Worm (Caenorhabditis elegans): ENCODE measurements around the gene swsn-6.

swsn-6 gene

ce11 chrIV:5400609-5401008 is 5.8 kb downstream of the swsn-6 start, which contains the start of gene ZK616.1:
Gene ZK616.1 (plus strand): TSS chrIV:5400909.
- TF ChIP-seq ama-1 (optimal IDR thresholded peaks at IDR 0.05) (no peak), dsc-1 (tag; optimal IDR thresholded peaks at IDR 0.05) (no peak), elt-3 (tag; optimal IDR thresholded peaks at IDR 0.05) (no peak), efl-1 (optimal IDR thresholded peaks at IDR 0.05) (no peak), efl-1 (GFP tag; optimal IDR thresholded peaks at IDR 0.05 in 1 of 2) (no peak), nhr-47 (tag; optimal IDR thresholded peaks at IDR 0.05) (no peak), C04F5.9 (tag; optimal IDR thresholded peaks at IDR 0.05) (no peak), grh-1 (GFP tag; IDR thresholded peaks at IDR 0.05) (no peak), lin-39 (tag; optimal IDR thresholded peaks at IDR 0.05) (no peak), ces-1 (GFP tag; optimal IDR thresholded peaks at IDR 0.05) (no peak), tlp-1 (tag; optimal IDR thresholded peaks at IDR 0.05) (no peak), elt-2 (tag; optimal IDR thresholded peaks at IDR 0.05) (no peak), ceh-63 (GFP tag; optimal IDR thresholded peaks at IDR 0.05) (no peak), aha-1 (tag; optimal IDR thresholded peaks at IDR 0.05) (no peak), nhr-85 (tag) (no peak), unc-130 (tag; optimal IDR thresholded peaks at IDR 0.05) (no peak)

DNA sequence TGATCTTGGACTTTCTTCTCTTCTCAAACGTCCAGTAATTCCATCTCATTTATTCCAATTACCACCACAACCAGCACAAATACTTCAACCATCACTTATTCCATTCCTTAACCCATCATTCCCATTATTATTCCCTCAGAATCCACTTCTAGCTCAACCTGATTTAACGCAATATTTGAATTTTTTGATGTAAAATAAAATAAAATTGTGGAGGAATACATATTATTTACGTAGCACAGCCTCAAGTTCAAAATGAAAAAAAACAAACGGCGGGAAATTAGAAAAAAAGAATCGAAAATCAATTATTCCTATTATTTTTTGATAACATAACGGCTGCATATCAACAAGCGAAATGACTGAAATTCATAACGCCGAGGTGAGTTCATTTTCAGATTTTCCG is 10.5 kb downstream of the swsn-6 start, which contains the start of gene ZK616.61:
Gene ZK616.61 (plus strand): TSS at position 301 of the 400 bp plus-strand sequence.
- TF ChIP-seq jun-1 (tag; optimal IDR thresholded peaks at IDR 0.05) (no peak), fkh-4 (tag; optimal IDR thresholded peaks at IDR 0.05; ENCODE audit: borderline replicate concordance) (no peak), ztf-11 (tag; optimal IDR thresholded peaks at IDR 0.05) (no peak), nhr-20 (tag; optimal IDR thresholded peaks at IDR 0.05) (no peak), efl-1 (optimal IDR thresholded peaks at IDR 0.05) (no peak), efl-1 (GFP tag; optimal IDR thresholded peaks at IDR 0.05 in 1 of 2) (no peak), hlh-17 (GFP tag; optimal IDR thresholded peaks at IDR 0.05; ENCODE audit: borderline replicate concordance) (no peak), blmp-1 (tag; optimal IDR thresholded peaks at IDR 0.05) (no peak), nhr-12 (tag; optimal IDR thresholded peaks at IDR 0.05) (no peak), hlh-4 (tag; optimal IDR thresholded peaks at IDR 0.05) (no peak), mep-1 (tag; optimal IDR thresholded peaks at IDR 0.05) (no peak), alr-1 (tag; optimal IDR thresholded peaks at IDR 0.05; ENCODE audit: borderline replicate concordance) (no peak), lin-39 (tag; optimal IDR thresholded peaks at IDR 0.05) (no peak), tlp-1 (tag; optimal IDR thresholded peaks at IDR 0.05) (no peak), ceh-88 (GFP tag; IDR thresholded peaks at IDR 0.05) (no peak)

DNA sequence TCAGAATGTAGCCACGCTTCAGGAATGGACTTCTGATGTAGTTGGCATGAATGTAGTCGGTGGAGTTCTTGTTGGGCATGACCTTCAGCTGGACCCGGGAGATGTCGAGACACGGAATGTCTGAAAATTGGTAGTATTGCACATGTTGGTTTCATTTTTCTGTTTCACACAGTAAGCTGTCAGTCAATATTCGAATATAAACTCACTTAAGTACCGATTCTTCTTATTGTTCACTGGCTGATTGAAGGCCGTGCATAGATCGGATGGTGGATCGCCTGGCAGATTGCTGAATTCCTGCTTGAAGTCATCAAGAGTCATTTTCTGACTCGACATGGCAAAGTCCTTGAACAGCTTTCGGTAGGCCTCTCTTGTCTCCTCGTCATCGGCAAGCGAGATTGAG is 14.3 kb downstream of the swsn-6 start:
- TF ChIP-seq lin-39 (tag; optimal IDR thresholded peaks at IDR 0.05) (no peak), nhr-12 (tag; optimal IDR thresholded peaks at IDR 0.05) (no peak), ces-1 (GFP tag; optimal IDR thresholded peaks at IDR 0.05) (no peak), ceh-90 (tag; optimal IDR thresholded peaks at IDR 0.05) (no peak), nhr-237 (tag; optimal IDR thresholded peaks at IDR 0.05) (no peak), aly-2 (tag; optimal IDR thresholded peaks at IDR 0.05) (no peak), snu-23 (GFP tag; optimal IDR thresholded peaks at IDR 0.05) (no peak), hlh-17 (GFP tag; optimal IDR thresholded peaks at IDR 0.05; ENCODE audit: borderline replicate concordance) (no peak)

- no peak for TF ChIP-seq nhr-71 (tag; optimal IDR thresholded peaks at IDR 0.05)
- TF ChIP-seq ceh-8 (GFP tag; optimal IDR thresholded peaks at IDR 0.05), result no peak
- no peak for TF ChIP-seq pqm-1 (tag; optimal IDR thresholded peaks at IDR 0.05)
- TF ChIP-seq lin-15B (tag; optimal IDR thresholded peaks at IDR 0.05), result no peak
- TF ChIP-seq ceh-63 (GFP tag; optimal IDR thresholded peaks at IDR 0.05), result no peak
- TF ChIP-seq nhr-28 (tag; optimal IDR thresholded peaks at IDR 0.05), result no peak
- no peak for TF ChIP-seq ztf-11 (tag; optimal IDR thresholded peaks at IDR 0.05)
- TF ChIP-seq C34B4.2 (tag; optimal IDR thresholded peaks at IDR 0.05), result no peak
- TF ChIP-seq xbp-1 (tag; optimal IDR thresholded peaks at IDR 0.05), result no peak
- no peak for TF ChIP-seq hlh-4 (tag; optimal IDR thresholded peaks at IDR 0.05)
- no peak for TF ChIP-seq unc-86 (tag; optimal IDR thresholded peaks at IDR 0.05)
- TF ChIP-seq aly-2 (tag; optimal IDR thresholded peaks at IDR 0.05), result no peak
- TF ChIP-seq lin-13 (GFP tag; optimal IDR thresholded peaks at IDR 0.05), result no peak
- no peak for TF ChIP-seq lsy-2 (tag; optimal IDR thresholded peaks at IDR 0.05)
Observed at ce11 chrIV:5411120-5411519, 16.3 kb downstream of the swsn-6 start, which contains the start of gene ZK616.65. Gene ZK616.65 (minus strand): TSS chrIV:5411220.
